Fruit fly (Drosophila melanogaster) whole organism, embryonic: ENCODE measurements around the gene EMC5.

ENCODE experiments used
- Abd-B ChIP-seq: fragments of 200-800 bp; sonication (Bioruptor generic); optimal IDR thresholded peaks from 2 replicates; lab custom pipeline; 2018; ENCODE audit warnings: missing biosample characterization, mild to moderate bottlenecking, missing genetic modification characterization, moderate library complexity
- Bdp1 ChIP-seq: fragments of 200-800 bp; sonication (Bioruptor generic); optimal IDR thresholded peaks from 3 replicates; lab custom pipeline; 2016; ENCODE audit warnings: missing biosample characterization, missing genetic modification characterization
- Bgb ChIP-seq: fragments of 200-800 bp; sonication (Bioruptor generic); IDR thresholded peaks from 2 replicates; pipeline ENCODE4 v1.3.6; 2022; ENCODE audit warnings: missing biosample characterization, missing genetic modification characterization; ENCODE audit not compliant: partially characterized antibody
- CG10979 ChIP-seq: fragments of 200-800 bp; sonication (Bioruptor generic); optimal IDR thresholded peaks from 2 replicates; lab custom pipeline; 2018; ENCODE audit warnings: missing biosample characterization, mild to moderate bottlenecking, missing genetic modification characterization, moderate library complexity
- CG11398 ChIP-seq: fragments of 200-800 bp; sonication (Bioruptor generic); optimal IDR thresholded peaks from 2 replicates; lab custom pipeline; 2016; ENCODE audit warnings: missing biosample characterization, missing genetic modification characterization
- CG14014 ChIP-seq: fragments of 200-800 bp; sonication (Bioruptor generic); IDR thresholded peaks from 2 replicates; pipeline ENCODE4 v1.3.6; 2022; ENCODE audit warnings: missing biosample characterization, missing genetic modification characterization
- CG1529 ChIP-seq: fragments of 200-800 bp; sonication (Bioruptor generic); optimal IDR thresholded peaks from 3 replicates; lab custom pipeline; 2018; ENCODE audit warnings: missing biosample characterization, missing genetic modification characterization
- CG17359 ChIP-seq: fragments of 200-800 bp; sonication (Bioruptor generic); optimal IDR thresholded peaks from 3 replicates; lab custom pipeline; 2018; ENCODE audit warnings: missing biosample characterization, mild to moderate bottlenecking, missing genetic modification characterization, moderate library complexity
- CG1832 ChIP-seq: fragments of 200-800 bp; sonication (Bioruptor generic); optimal IDR thresholded peaks from 2 replicates; lab custom pipeline; 2017; ENCODE audit warnings: missing biosample characterization, mild to moderate bottlenecking, missing genetic modification characterization, inconsistent platforms
- CG2889 ChIP-seq: fragments of 200-800 bp; sonication (Bioruptor generic); IDR thresholded peaks from 3 replicates; pipeline ENCODE4 v1.3.6; 2022; ENCODE audit warnings: missing biosample characterization, missing genetic modification characterization
- CG30020 ChIP-seq: fragments of 200-800 bp; optimal IDR thresholded peaks from 2 replicates; lab custom pipeline; 2019; ENCODE audit warnings: missing biosample characterization, mild to moderate bottlenecking, missing genetic modification characterization, moderate library complexity
- CG34224 ChIP-seq: fragments of 200-800 bp; sonication (Bioruptor generic); IDR thresholded peaks from 3 replicates; pipeline ENCODE4 v1.3.6; 2022; ENCODE audit warnings: missing biosample characterization, missing genetic modification characterization; ENCODE audit not compliant: partially characterized antibody
- CG34422 ChIP-seq: fragments of 200-800 bp; sonication (Bioruptor generic); IDR thresholded peaks from 3 replicates; pipeline ENCODE4 v1.3.6; 2022; ENCODE audit warnings: missing biosample characterization, missing genetic modification characterization
- CG43689 ChIP-seq: fragments of 200-800 bp; sonication (Bioruptor generic); IDR thresholded peaks from 2 replicates; pipeline ENCODE4 v1.3.6; 2022; ENCODE audit warnings: missing biosample characterization, missing genetic modification characterization
- CG6689 ChIP-seq: fragments of 200-800 bp; sonication (Bioruptor generic); IDR thresholded peaks from 2 replicates; pipeline ENCODE4 v1.3.6; 2022; ENCODE audit warnings: missing biosample characterization, missing genetic modification characterization
- CG6765 ChIP-seq: fragments of 200-800 bp; sonication (Bioruptor generic); optimal IDR thresholded peaks from 3 replicates; lab custom pipeline; 2017; ENCODE audit warnings: missing biosample characterization, mild to moderate bottlenecking, missing genetic modification characterization
- CG7786 ChIP-seq: fragments of 200-800 bp; sonication (Bioruptor generic); optimal IDR thresholded peaks from 2 replicates; lab custom pipeline; 2016; ENCODE audit warnings: missing biosample characterization, missing genetic modification characterization
- CG8924 ChIP-seq: fragments of 200-800 bp; optimal IDR thresholded peaks from 3 replicates; lab custom pipeline; 2019; ENCODE audit warnings: missing biosample characterization, mild to moderate bottlenecking, missing genetic modification characterization, moderate library complexity
- Dek ChIP-seq: fragments of 200-800 bp; sonication (Bioruptor generic); optimal IDR thresholded peaks from 3 replicates; lab custom pipeline; 2019; ENCODE audit warnings: missing biosample characterization, mild to moderate bottlenecking, missing genetic modification characterization, moderate library complexity
- Dip3 ChIP-seq: fragments of 200-800 bp; sonication (Bioruptor generic); optimal IDR thresholded peaks from 3 replicates; lab custom pipeline; 2016; ENCODE audit warnings: missing biosample characterization, missing genetic modification characterization
- ERR ChIP-seq: fragments of 200-800 bp; sonication (Bioruptor generic); optimal IDR thresholded peaks from 2 replicates; lab custom pipeline; 2016; ENCODE audit warnings: missing biosample characterization, missing genetic modification characterization
- Ets97D ChIP-seq: fragments of 200-800 bp; sonication (Bioruptor generic); optimal IDR thresholded peaks from 3 replicates; lab custom pipeline; 2016; ENCODE audit warnings: missing biosample characterization, missing genetic modification characterization
- Gug ChIP-seq: fragments of 200-800 bp; sonication (Bioruptor generic); IDR thresholded peaks from 4 replicates; pipeline ENCODE4 v1.3.6; 2022; ENCODE audit warnings: missing biosample characterization, missing genetic modification characterization
- Med ChIP-seq: fragments of 200-800 bp; sonication (Bioruptor generic); peaks from one replicate; lab custom pipeline; 2016; ENCODE audit warnings: missing biosample characterization, missing genetic modification characterization, mild to moderate bottlenecking, inconsistent platforms, moderate library complexity
- Neu2 ChIP-seq: fragments of 200-800 bp; sonication (Bioruptor generic); optimal IDR thresholded peaks from 3 replicates; lab custom pipeline; 2016; ENCODE audit warnings: missing biosample characterization, missing genetic modification characterization, borderline replicate concordance
- Poxn ChIP-seq: fragments of 200-800 bp; sonication (Bioruptor generic); IDR thresholded peaks from 2 replicates; pipeline ENCODE4 v1.3.6; 2022; ENCODE audit warnings: missing biosample characterization, missing genetic modification characterization
- Side ChIP-seq: fragments of 200-800 bp; sonication (Bioruptor generic); optimal IDR thresholded peaks from 2 replicates; lab custom pipeline; 2016; ENCODE audit warnings: missing biosample characterization, missing genetic modification characterization
- Six4 ChIP-seq: fragments of 200-800 bp; sonication (Bioruptor generic); optimal IDR thresholded peaks from 2 replicates; lab custom pipeline; 2016; ENCODE audit warnings: missing biosample characterization, missing genetic modification characterization
- Sox100B ChIP-seq: fragments of 200-800 bp; sonication (Bioruptor generic); optimal IDR thresholded peaks from 3 replicates; lab custom pipeline; 2018; ENCODE audit warnings: missing biosample characterization, mild to moderate bottlenecking, missing genetic modification characterization
- Ssrp ChIP-seq: fragments of 200-800 bp; sonication (Bioruptor generic); optimal IDR thresholded peaks from 2 replicates; lab custom pipeline; 2018; ENCODE audit warnings: missing biosample characterization, mild to moderate bottlenecking, missing genetic modification characterization, moderate library complexity
- Usf ChIP-seq: fragments of 200-800 bp; sonication (Bioruptor generic); optimal IDR thresholded peaks from 2 replicates; lab custom pipeline; 2017; ENCODE audit warnings: missing genotype, missing biosample characterization, missing genetic modification characterization
- ato ChIP-seq: fragments of 200-800 bp; sonication (Bioruptor generic); IDR thresholded peaks from 2 replicates; pipeline ENCODE4 v1.3.6; 2022; ENCODE audit warnings: missing biosample characterization, missing genetic modification characterization; ENCODE audit not compliant: partially characterized antibody
- bab2 ChIP-seq: fragments of 200-800 bp; sonication (Bioruptor generic); optimal IDR thresholded peaks from 2 replicates; lab custom pipeline; 2016; ENCODE audit warnings: missing biosample characterization, missing genetic modification characterization
- bowl ChIP-seq: fragments of 200-800 bp; sonication (Bioruptor generic); IDR thresholded peaks from 2 replicates; pipeline ENCODE4 v1.3.6; 2022; ENCODE audit warnings: missing biosample characterization, missing genetic modification characterization
- crp ChIP-seq, 2 experiments: fragments of 200-800 bp; sonication (Bioruptor generic); optimal IDR thresholded peaks; 2 replicates in 1 of 2; 3 replicates in 1 of 2; lab custom pipeline; 2017; ENCODE audit warnings: missing biosample characterization in 2 of 2, missing genetic modification characterization in 2 of 2, mild to moderate bottlenecking in 1 of 2, moderate library complexity in 1 of 2
- emc ChIP-seq: fragments of 200-800 bp; sonication (Bioruptor generic); optimal IDR thresholded peaks from 2 replicates; lab custom pipeline; 2016; ENCODE audit warnings: missing biosample characterization, missing genetic modification characterization
- fd102C ChIP-seq: fragments of 200-800 bp; sonication (Bioruptor generic); optimal IDR thresholded peaks from 2 replicates; lab custom pipeline; 2018; ENCODE audit warnings: missing biosample characterization, mild to moderate bottlenecking, missing genetic modification characterization, moderate library complexity
- fru ChIP-seq: fragments of >200 bp; optimal IDR thresholded peaks from 2 replicates; lab custom pipeline; 2017
- gem ChIP-seq: fragments of 200-800 bp; sonication (Bioruptor generic); optimal IDR thresholded peaks from 2 replicates; lab custom pipeline; 2019; ENCODE audit warnings: missing biosample characterization, mild to moderate bottlenecking, missing genetic modification characterization, moderate library complexity
- hbn ChIP-seq: fragments of 200-800 bp; sonication (Bioruptor generic); IDR thresholded peaks from 2 replicates; pipeline ENCODE4 v1.3.6; 2022; ENCODE audit warnings: missing biosample characterization, missing genetic modification characterization; ENCODE audit not compliant: partially characterized antibody
- kay ChIP-seq: fragments of 200-800 bp; sonication (Bioruptor generic); optimal IDR thresholded peaks from 2 replicates; lab custom pipeline; 2016; ENCODE audit warnings: missing biosample characterization, missing genetic modification characterization
- lilli ChIP-seq: fragments of 200-800 bp; sonication (Bioruptor generic); optimal IDR thresholded peaks from 3 replicates; lab custom pipeline; 2016; ENCODE audit warnings: missing biosample characterization, missing genetic modification characterization
- mirr ChIP-seq: fragments of 200-800 bp; sonication (Bioruptor generic); optimal IDR thresholded peaks from 3 replicates; lab custom pipeline; 2018; ENCODE audit warnings: missing biosample characterization, mild to moderate bottlenecking, missing genetic modification characterization
- psq ChIP-seq: fragments of 200-800 bp; sonication (Bioruptor generic); optimal IDR thresholded peaks from 2 replicates; lab custom pipeline; 2017; ENCODE audit warnings: missing biosample characterization, missing genetic modification characterization
- sens ChIP-seq: fragments of 200-800 bp; sonication (Bioruptor generic); peaks from one replicate; lab custom pipeline; 2016; ENCODE audit warnings: missing biosample characterization, missing genetic modification characterization
- so ChIP-seq: fragments of 200-800 bp; sonication (Bioruptor generic); IDR thresholded peaks from 3 replicates; pipeline ENCODE4 v1.3.6; 2022; ENCODE audit warnings: missing biosample characterization, missing genetic modification characterization
- stwl ChIP-seq: fragments of 200-800 bp; sonication (Bioruptor generic); optimal IDR thresholded peaks from 3 replicates; lab custom pipeline; 2018; ENCODE audit warnings: missing biosample characterization, mild to moderate bottlenecking, missing genetic modification characterization, moderate library complexity
- sug ChIP-seq: fragments of 200-800 bp; optimal IDR thresholded peaks from 2 replicates; lab custom pipeline; 2019; ENCODE audit warnings: missing biosample characterization, mild to moderate bottlenecking, missing genetic modification characterization, moderate library complexity
- trem ChIP-seq: fragments of 200-800 bp; optimal IDR thresholded peaks from 3 replicates; lab custom pipeline; 2019; ENCODE audit warnings: missing biosample characterization, mild to moderate bottlenecking, missing genetic modification characterization, moderate library complexity
- trh ChIP-seq: fragments of 200-800 bp; sonication (Bioruptor generic); optimal IDR thresholded peaks from 2 replicates; lab custom pipeline; 2016; ENCODE audit warnings: missing biosample characterization, missing genetic modification characterization
- wor ChIP-seq: fragments of 200-800 bp; sonication (Bioruptor generic); IDR thresholded peaks from 2 replicates; pipeline ENCODE4 v1.3.6; 2022; ENCODE audit warnings: missing biosample characterization, missing genetic modification characterization

Gene EMC5

DNA sequence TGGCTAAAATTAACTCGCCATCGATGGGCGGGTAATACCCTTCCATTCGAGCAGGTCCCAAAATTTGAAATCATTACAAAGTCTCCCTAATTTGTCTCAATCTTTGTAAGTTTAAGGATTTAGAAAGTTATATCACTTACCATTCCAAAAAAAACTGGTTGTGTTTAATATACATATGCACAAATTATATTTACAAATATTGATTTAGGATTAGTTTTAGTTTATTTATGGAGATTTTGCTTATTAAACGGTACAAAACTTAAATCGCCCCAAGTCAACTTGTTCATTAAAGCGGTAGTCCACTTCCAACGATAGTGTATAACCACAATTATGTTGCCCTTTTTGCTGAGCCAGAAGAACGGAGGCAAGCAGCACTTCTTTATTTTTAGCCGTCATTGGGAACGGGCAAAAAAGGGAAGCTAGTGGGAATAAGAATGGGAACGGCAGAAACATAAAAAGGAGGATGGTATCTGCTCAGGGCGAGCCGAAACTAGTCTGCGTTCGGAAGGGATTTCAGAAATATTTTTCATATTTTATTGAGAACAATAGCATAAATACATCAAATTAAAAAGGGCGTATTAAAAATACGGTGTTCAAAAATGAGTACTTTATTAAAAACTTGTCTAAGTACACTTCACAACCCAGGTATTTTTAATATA lies 39.3 kb upstream of the EMC5 start (continued):
- TF ChIP-seq gem (tag; lab: Kevin White, UChicago) (peak; percentile 91), mirr (no peak), lilli (GFP tag; lab: Kevin White, UChicago) (peak; percentile 28), fru (no peak), Med (peak; percentile 56), so (GFP tag; lab: Robert Waterston, UW) (no peak), CG8924 (peak; percentile 87), CG30020 (peak; percentile 43), crp (GFP tag; optimal IDR thresholded peaks at IDR 0.05; lab: Kevin White, UChicago) (no peak), CG1832 (no peak), CG2889 (GFP tag; lab: Robert Waterston, UW) (no peak), CG34224 (GFP tag; lab: Robert Waterston, UW) (no peak), stwl (tag; lab: Kevin White, UChicago) (no peak), CG6689 (GFP tag; lab: Robert Waterston, UW) (peak; percentile 74), kay (no peak), psq (GFP tag; lab: Kevin White, UChicago) (peak; percentile 48), emc (no peak), sug (tag; lab: Kevin White, UChicago) (no peak), bowl (GFP tag; lab: Robert Waterston, UW) (no peak), Sox100B (peak; percentile 73), wor (peak; percentile 62; the same call in 1 of the 2 replicates), Poxn (GFP tag; lab: Robert Waterston, UW) (no peak), ERR (no peak), CG17359 (tag; lab: Kevin White, UChicago) (peak; percentile 72), Bdp1 (no peak), Gug (GFP tag; lab: Robert Waterston, UW) (no peak), hbn (GFP tag; lab: Robert Waterston, UW) (no peak), Bgb (GFP tag; lab: Robert Waterston, UW) (no peak), trh (GFP tag; lab: Kevin White, UChicago) (no peak), CG34422 (peak; percentile 10; the same call in 1 of the 3 replicates), trem (tag; lab: Kevin White, UChicago) (peak; percentile 28), Neu2 (GFP tag; lab: Kevin White, UChicago) (no peak), sens (GFP tag; lab: Kevin White, UChicago) (peak; percentile 94), Six4 (peak; percentile 64), CG6765 (GFP tag; lab: Kevin White, UChicago) (no peak), Ets97D (GFP tag; lab: Kevin White, UChicago) (no peak), Dip3 (peak; percentile 3), fd102C (no peak), Ssrp (tag; lab: Kevin White, UChicago) (peak; percentile 81), CG43689 (GFP tag; lab: Robert Waterston, UW) (no peak), CG10979 (tag; lab: Kevin White, UChicago) (peak; percentile 86), CG11398 (GFP tag; lab: Kevin White, UChicago) (no peak), bab2 (GFP tag; lab: Kevin White, UChicago) (peak; percentile 22), CG7786 (GFP tag; lab: Kevin White, UChicago) (peak; percentile 19), Usf (peak; percentile 36), CG1529 (GFP tag; lab: Kevin White, UChicago) (peak; percentile 87), Abd-B (peak; percentile 47), CG14014 (no peak), Side (GFP tag; lab: Kevin White, UChicago) (no peak), Dek (tag; lab: Kevin White, UChicago) (peak; percentile 63), ato (GFP tag; lab: Robert Waterston, UW) (no peak)
